Worm (Caenorhabditis elegans): ENCODE data around the gene tsp-20.

ce11 chrX:11996606-11997005 is 37.2 kb downstream of the tsp-20 start:
- no peak for TF ChIP-seq elt-1 (tag; optimal IDR thresholded peaks at IDR 0.05; ENCODE audit: borderline replicate concordance, insufficient read depth)
- no peak for TF ChIP-seq nhr-12 (tag; optimal IDR thresholded peaks at IDR 0.05)
- TF ChIP-seq snpc-4 (tag; optimal IDR thresholded peaks at IDR 0.05), result no peak
- no peak for TF ChIP-seq ces-1 (GFP tag; optimal IDR thresholded peaks at IDR 0.05)
- TF ChIP-seq mep-1 (tag; optimal IDR thresholded peaks at IDR 0.05), result no peak
- no peak for TF ChIP-seq pha-4 (tag; optimal IDR thresholded peaks at IDR 0.05)
- no peak for TF ChIP-seq unc-62 (GFP tag; optimal IDR thresholded peaks at IDR 0.05)
- TF ChIP-seq lin-13 (tag; optimal IDR thresholded peaks at IDR 0.05), result no peak
- TF ChIP-seq ztf-11 (tag; optimal IDR thresholded peaks at IDR 0.05), result no peak
- TF ChIP-seq mab-5 (tag; optimal IDR thresholded peaks at IDR 0.05), result no peak
- TF ChIP-seq ceh-43 (GFP tag; optimal IDR thresholded peaks at IDR 0.05), result no peak
- TF ChIP-seq nhr-28 (tag; optimal IDR thresholded peaks at IDR 0.05), result no peak
- TF ChIP-seq nhr-76 (tag; optimal IDR thresholded peaks at IDR 0.05), result no peak
- no peak for TF ChIP-seq nhr-237 (tag; optimal IDR thresholded peaks at IDR 0.05)
